Fruit fly (Drosophila melanogaster): ENCODE results near the gene ebd2.

Gene ebd2

dm6 chr3L:21347197-21347831, 1.8 kb downstream of the ebd2 start:
- TF ChIP-seq noc (tag; optimal IDR thresholded peaks at IDR 0.05) = no peak

dm6 chr3L:21346463-21347196, 2.5 kb downstream of the ebd2 start:
- TF ChIP-seq noc (tag; optimal IDR thresholded peaks at IDR 0.05) = no peak

dm6 chr3L:21343254-21344083, 5.6 kb downstream of the ebd2 start, which contains the start of the genes Tbc1d8-9 and CG32436:
Gene Tbc1d8-9, minus strand, starts transcription at chr3L:21343716.
Gene CG32436, plus strand, starts transcription at chr3L:21344033.
- no peak for TF ChIP-seq noc (tag; optimal IDR thresholded peaks at IDR 0.05)

dm6 chr3L:21342592-21342991, 6.5 kb downstream of the ebd2 start:
- TF ChIP-seq noc (tag; optimal IDR thresholded peaks at IDR 0.05) = no peak

dm6 chr3L:21334999-21335631, 14.0 kb downstream of the ebd2 start, which contains the start of gene Tsr1:
Gene Tsr1, plus strand, starts transcription at chr3L:21335215.
- TF ChIP-seq noc (tag; optimal IDR thresholded peaks at IDR 0.05) = no peak

DNA sequence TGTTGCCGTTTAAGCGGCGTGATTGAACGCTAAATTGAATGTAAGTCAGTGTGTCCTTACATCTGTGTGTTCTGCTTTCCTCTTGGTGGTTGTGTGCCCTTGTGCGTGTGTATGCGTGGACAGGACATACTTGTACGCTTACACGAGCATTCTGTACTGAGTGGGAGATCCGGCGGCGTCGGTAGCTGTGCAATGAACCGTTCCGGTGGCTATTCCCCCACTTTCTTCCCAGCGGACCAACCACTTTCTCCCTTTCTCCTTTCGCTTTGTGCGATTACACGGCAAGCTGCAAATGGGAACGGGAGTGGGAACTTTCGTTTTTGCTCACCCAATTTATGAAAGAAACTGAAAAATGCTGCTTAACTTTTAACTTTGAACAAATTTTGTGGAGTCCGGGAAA, 24.4 kb downstream of the ebd2 start:
- TF ChIP-seq noc (tag; optimal IDR thresholded peaks at IDR 0.05) = no peak

dm6 chr3L:21321807-21322503, 27.1 kb downstream of the ebd2 start:
- no peak for TF ChIP-seq noc (tag; optimal IDR thresholded peaks at IDR 0.05)

- TF ChIP-seq noc (tag; optimal IDR thresholded peaks at IDR 0.05) = no peak
Measured at dm6 chr3L:21319957-21320356, 29.1 kb downstream of the ebd2 start.

dm6 chr3L:21319313-21319907, 29.7 kb downstream of the ebd2 start:
- no peak for TF ChIP-seq noc (tag; optimal IDR thresholded peaks at IDR 0.05)

DNA sequence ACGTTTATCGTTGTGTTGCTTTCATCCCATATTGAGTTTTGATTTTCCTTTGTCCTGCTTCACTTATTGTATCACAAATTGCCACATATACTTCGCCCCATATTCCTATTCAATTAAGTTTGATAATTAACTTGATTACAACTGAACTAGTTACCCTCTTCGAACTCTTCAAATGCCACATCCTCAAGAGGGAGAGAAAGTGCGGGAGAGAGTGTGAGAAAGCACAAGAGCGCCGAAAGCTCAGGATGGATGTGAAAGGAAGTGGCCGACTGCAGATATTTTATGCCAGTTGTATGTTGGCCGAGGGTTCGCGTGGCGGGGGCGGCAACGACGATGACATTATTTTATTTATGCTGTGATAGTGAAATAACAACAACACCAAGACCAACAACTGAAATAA, 30.6 kb downstream of the ebd2 start, which contains the start of gene Rab26:
Gene Rab26, plus strand, starts transcription at position 301 of the 400 bp plus-strand sequence.
- TF ChIP-seq noc (tag; optimal IDR thresholded peaks at IDR 0.05) = no peak

DNA sequence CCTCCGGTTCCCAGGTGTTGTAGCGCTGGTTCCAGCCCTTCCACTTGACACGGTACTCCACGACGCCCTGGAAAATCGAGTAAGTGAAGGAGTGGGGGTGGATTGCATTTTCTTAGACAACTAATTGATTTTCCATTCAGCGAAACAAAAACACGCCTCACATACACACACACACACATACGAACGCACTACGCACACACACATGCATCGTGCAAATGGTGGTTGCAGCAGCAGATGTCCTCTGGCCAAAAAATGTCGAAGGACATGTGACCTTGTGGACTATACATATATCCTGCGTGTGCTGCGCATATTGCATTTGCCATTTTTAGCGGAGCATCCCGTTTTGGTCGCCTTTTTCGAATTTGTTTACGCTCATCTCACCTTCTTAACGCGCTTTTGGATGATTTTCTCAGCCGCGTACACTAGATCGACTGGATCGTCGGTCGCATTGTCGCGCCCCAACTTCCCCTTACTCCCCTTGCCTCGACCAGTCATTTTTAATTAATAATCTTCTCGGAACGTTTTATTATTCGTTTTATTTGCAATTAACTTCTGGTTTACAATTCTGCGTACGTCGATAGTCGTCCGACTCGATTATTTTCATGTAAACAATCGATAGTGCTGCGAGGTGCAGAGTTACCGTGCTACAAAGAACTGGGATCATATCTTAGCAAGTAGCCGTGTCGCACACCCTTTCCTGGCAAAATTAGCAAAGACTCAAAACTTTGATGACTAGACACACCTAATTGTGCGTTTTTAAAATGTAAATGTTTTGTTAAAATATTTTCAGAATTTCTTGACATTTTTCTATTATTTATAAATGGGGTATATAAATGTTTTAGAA, 31.4 kb downstream of the ebd2 start, which contains the start of gene Pc:
Gene Pc, minus strand, starts transcription at position 605 of the 844 bp plus-strand sequence.
- TF ChIP-seq noc (tag; optimal IDR thresholded peaks at IDR 0.05) = no peak

DNA sequence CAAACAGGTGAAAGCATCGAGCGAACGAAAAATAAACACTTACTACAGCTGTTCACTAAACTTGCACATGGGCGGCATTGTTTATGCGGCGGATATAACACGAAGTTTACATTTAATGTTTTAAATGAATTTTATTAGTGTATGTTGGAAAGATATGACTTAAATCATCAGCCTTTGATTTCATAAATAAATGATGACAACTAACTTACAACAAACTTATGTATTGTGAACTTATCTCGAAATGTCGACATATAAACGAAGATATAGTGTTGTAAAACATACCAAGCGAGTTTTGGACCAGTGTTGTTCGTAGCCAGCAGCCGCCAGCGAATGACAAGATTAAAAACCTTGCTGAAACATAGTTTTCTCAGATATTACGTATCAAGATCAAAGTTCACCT, 44.7 kb downstream of the ebd2 start, which contains the start of the genes CG11309 and CG7632:
Gene CG11309, minus strand, starts transcription at position 259 of the 400 bp plus-strand sequence.
Gene CG7632, plus strand, starts transcription at position 298 of the 400 bp plus-strand sequence.
- TF ChIP-seq noc (tag; optimal IDR thresholded peaks at IDR 0.05) = peak; percentile 100

DNA sequence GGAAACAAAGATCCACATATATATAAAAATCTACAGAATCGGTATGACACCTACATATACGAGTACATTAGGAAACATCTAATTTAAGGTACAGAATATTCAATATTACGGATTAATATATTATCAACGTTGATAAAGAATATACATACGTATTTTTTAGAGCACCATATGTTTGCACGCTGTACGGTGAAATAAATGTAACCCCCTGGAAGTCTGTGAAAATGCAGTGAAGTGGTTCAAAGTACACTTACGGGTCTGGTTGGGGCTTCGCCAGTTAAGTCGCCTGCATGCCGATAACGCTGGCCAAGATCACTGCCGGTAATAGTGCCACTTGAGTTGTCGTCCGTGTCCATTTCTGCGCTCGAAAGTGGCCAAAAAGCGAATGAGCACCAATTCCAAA, 45.4 kb downstream of the ebd2 start:
- TF ChIP-seq noc (tag; optimal IDR thresholded peaks at IDR 0.05) = no peak

dm6 chr3L:21302493-21302892, 46.6 kb downstream of the ebd2 start:
- no peak for TF ChIP-seq noc (tag; optimal IDR thresholded peaks at IDR 0.05)
